Fruit fly (Drosophila melanogaster) whole organism, embryonic: ENCODE measurements around the gene CG18596.

Source experiments
- Awh ChIP-seq: fragments of 200-800 bp; sonication (Bioruptor generic); IDR thresholded peaks from 2 replicates; pipeline ENCODE4, ENCODE4 v1.3.6; 2022; ENCODE audit warnings: missing biosample characterization, missing genetic modification characterization
- BEAF-32 ChIP-seq: fragments of 200-800 bp; sonication (Bioruptor generic); optimal IDR thresholded peaks from 3 replicates; lab custom pipeline; 2017; ENCODE audit warnings: missing biosample characterization, missing genetic modification characterization, mild to moderate bottlenecking, moderate library complexity, missing genetic modification reagents
- Bgb ChIP-seq: fragments of 200-800 bp; sonication (Bioruptor generic); IDR thresholded peaks from 2 replicates; pipeline ENCODE4 v1.3.6; 2022; ENCODE audit warnings: missing biosample characterization, missing genetic modification characterization; ENCODE audit not compliant: partially characterized antibody
- BtbVII ChIP-seq: fragments of 200-800 bp; sonication (Bioruptor generic); optimal IDR thresholded peaks from 3 replicates; lab custom pipeline; 2017; ENCODE audit warnings: missing biosample characterization, mild to moderate bottlenecking, missing genetic modification characterization
- CG10209 ChIP-seq: fragments of 200-800 bp; sonication (Bioruptor generic); optimal IDR thresholded peaks from 3 replicates; lab custom pipeline; 2017; ENCODE audit warnings: missing biosample characterization, mild to moderate bottlenecking, missing genetic modification characterization, missing genetic modification reagents
- CG11085 ChIP-seq: fragments of 200-800 bp; sonication (Bioruptor generic); IDR thresholded peaks from 2 replicates; pipeline ENCODE4 v1.3.6; 2022; ENCODE audit warnings: missing biosample characterization, missing genetic modification characterization
- CG12391 ChIP-seq: fragments of 200-800 bp; sonication (Bioruptor generic); optimal IDR thresholded peaks from 3 replicates; lab custom pipeline; 2018; ENCODE audit warnings: missing biosample characterization, mild to moderate bottlenecking, missing genetic modification characterization, moderate library complexity
- CG14710 ChIP-seq: fragments of 200-800 bp; sonication (Bioruptor generic); optimal IDR thresholded peaks from 3 replicates; lab custom pipeline; 2019; ENCODE audit warnings: missing biosample characterization, mild to moderate bottlenecking, missing genetic modification characterization, moderate library complexity
- CG1603 ChIP-seq: fragments of 200-800 bp; sonication (Bioruptor generic); optimal IDR thresholded peaks from 2 replicates; lab custom pipeline; 2019; ENCODE audit warnings: missing biosample characterization, mild to moderate bottlenecking, missing genetic modification characterization, moderate library complexity
- CG2116 ChIP-seq: fragments of 200-800 bp; sonication (Bioruptor generic); optimal IDR thresholded peaks from 3 replicates; lab custom pipeline; 2018; ENCODE audit warnings: missing biosample characterization, mild to moderate bottlenecking, missing genetic modification characterization
- CG2712 ChIP-seq: fragments of 200-800 bp; optimal IDR thresholded peaks from 3 replicates; lab custom pipeline; 2019; ENCODE audit warnings: missing biosample characterization, mild to moderate bottlenecking, missing genetic modification characterization, moderate library complexity
- CG3407 ChIP-seq: fragments of 200-800 bp; sonication (Bioruptor generic); optimal IDR thresholded peaks from 2 replicates; lab custom pipeline; 2018; ENCODE audit warnings: missing biosample characterization, mild to moderate bottlenecking, missing genetic modification characterization
- CG4328 ChIP-seq: fragments of 200-800 bp; sonication (Bioruptor generic); optimal IDR thresholded peaks from 3 replicates; lab custom pipeline; 2017; ENCODE audit warnings: missing biosample characterization, missing genetic modification reagents, missing genetic modification characterization
- CG4707 ChIP-seq: fragments of 200-800 bp; sonication (Bioruptor generic); optimal IDR thresholded peaks from 2 replicates; lab custom pipeline; 2018; ENCODE audit warnings: missing biosample characterization, mild to moderate bottlenecking, missing genetic modification characterization, moderate library complexity
- CG6791 ChIP-seq: fragments of 200-800 bp; sonication (Bioruptor generic); IDR thresholded peaks from 3 replicates; pipeline ENCODE4 v1.3.6; 2022; ENCODE audit warnings: missing biosample characterization, missing genetic modification characterization; ENCODE audit not compliant: partially characterized antibody
- CG7372 ChIP-seq: fragments of 200-800 bp; sonication (Bioruptor generic); IDR thresholded peaks from 2 replicates; pipeline ENCODE4 v1.3.6; 2022; ENCODE audit warnings: missing biosample characterization, missing genetic modification characterization
- CG7556 ChIP-seq: fragments of 200-800 bp; sonication (Bioruptor generic); optimal IDR thresholded peaks from 2 replicates; lab custom pipeline; 2017; ENCODE audit warnings: missing biosample characterization, mild to moderate bottlenecking, missing genetic modification characterization
- CG7839 ChIP-seq: fragments of 200-800 bp; sonication (Bioruptor generic); optimal IDR thresholded peaks from 3 replicates; lab custom pipeline; 2018; ENCODE audit warnings: missing biosample characterization, mild to moderate bottlenecking, missing genetic modification characterization, moderate library complexity
- CG7963 ChIP-seq: fragments of 200-800 bp; sonication (Bioruptor generic); IDR thresholded peaks from 3 replicates; pipeline ENCODE4 v1.3.6; 2022; ENCODE audit warnings: missing biosample characterization, missing genetic modification characterization; ENCODE audit not compliant: partially characterized antibody
- CG8388 ChIP-seq: fragments of 200-800 bp; sonication (Bioruptor generic); optimal IDR thresholded peaks from 2 replicates; lab custom pipeline; 2019; ENCODE audit warnings: missing biosample characterization, mild to moderate bottlenecking, missing genetic modification characterization, moderate library complexity
- CG8765 ChIP-seq: fragments of 200-800 bp; sonication (Bioruptor generic); IDR thresholded peaks from 2 replicates; pipeline ENCODE4 v1.3.6; 2022; ENCODE audit warnings: missing biosample characterization, missing genetic modification characterization
- CG9437 ChIP-seq: fragments of 200-800 bp; sonication (Bioruptor generic); optimal IDR thresholded peaks from 2 replicates; lab custom pipeline; 2018; ENCODE audit warnings: missing biosample characterization, mild to moderate bottlenecking, missing genetic modification characterization
- Doc3 ChIP-seq: fragments of 200-800 bp; sonication (Bioruptor generic); IDR thresholded peaks from 3 replicates; pipeline ENCODE4 v1.3.6; 2022; ENCODE audit warnings: missing biosample characterization, missing genetic modification characterization; ENCODE audit not compliant: partially characterized antibody
- Dref ChIP-seq: fragments of 200-800 bp; sonication (Bioruptor generic); IDR thresholded peaks from 2 replicates; pipeline ENCODE4 v1.3.6; 2022; ENCODE audit warnings: missing biosample characterization, missing genetic modification characterization
- E2f2 ChIP-seq: fragments of 200-800 bp; sonication (Bioruptor generic); IDR thresholded peaks from 2 replicates; pipeline ENCODE4 v1.3.6; 2022; ENCODE audit warnings: missing biosample characterization, missing genetic modification characterization
- Gsc ChIP-seq: fragments of 200-800 bp; sonication (Bioruptor generic); IDR thresholded peaks from 2 replicates; pipeline ENCODE4 v1.3.6; 2022; ENCODE audit warnings: missing biosample characterization, missing genetic modification characterization
- HLH4C ChIP-seq: fragments of 200-800 bp; sonication (Bioruptor generic); IDR thresholded peaks from 3 replicates; pipeline ENCODE4 v1.3.6; 2022; ENCODE audit warnings: missing biosample characterization, missing genetic modification characterization; ENCODE audit not compliant: partially characterized antibody
- HmgZ ChIP-seq: fragments of 200-800 bp; sonication (Bioruptor generic); optimal IDR thresholded peaks from 2 replicates; lab custom pipeline; 2018; ENCODE audit warnings: missing biosample characterization, mild to moderate bottlenecking, missing genetic modification characterization
- MBD-R2 ChIP-seq: fragments of 200-800 bp; sonication (Bioruptor generic); IDR thresholded peaks from 2 replicates; pipeline ENCODE4 v1.3.6; 2022; ENCODE audit warnings: missing biosample characterization, missing genetic modification characterization
- NC2α ChIP-seq: fragments of 200-800 bp; sonication (Bioruptor generic); optimal IDR thresholded peaks from 2 replicates; lab custom pipeline; 2016; ENCODE audit warnings: missing biosample characterization, missing genetic modification characterization
- NfI ChIP-seq: fragments of 200-800 bp; sonication (Bioruptor generic); optimal IDR thresholded peaks from 3 replicates; lab custom pipeline; 2018; ENCODE audit warnings: missing biosample characterization, mild to moderate bottlenecking, missing genetic modification characterization, moderate library complexity
- Opbp ChIP-seq: fragments of 200-800 bp; sonication (Bioruptor generic); IDR thresholded peaks from 3 replicates; pipeline ENCODE4 v1.3.6; 2022; ENCODE audit warnings: missing biosample characterization, missing genetic modification characterization; ENCODE audit not compliant: partially characterized antibody
- Pdp1 ChIP-seq, 2 experiments: fragments of 200-800 bp; sonication (Bioruptor generic); optimal IDR thresholded peaks; 3 replicates each; lab custom pipeline; 2016; ENCODE audit warnings: missing biosample characterization in 2 of 2, missing genetic modification characterization in 2 of 2, mild to moderate bottlenecking in 1 of 2, moderate library complexity in 1 of 2
- amos ChIP-seq: fragments of 200-800 bp; sonication (Bioruptor generic); IDR thresholded peaks from 2 replicates; pipeline ENCODE4 v1.3.6; 2022; ENCODE audit warnings: missing biosample characterization, missing genetic modification characterization; ENCODE audit not compliant: partially characterized antibody
- ato ChIP-seq: fragments of 200-800 bp; sonication (Bioruptor generic); IDR thresholded peaks from 2 replicates; pipeline ENCODE4 v1.3.6; 2022; ENCODE audit warnings: missing biosample characterization, missing genetic modification characterization; ENCODE audit not compliant: partially characterized antibody
- btn ChIP-seq: fragments of 200-800 bp; sonication (Bioruptor generic); optimal IDR thresholded peaks from 2 replicates; lab custom pipeline; 2016; ENCODE audit warnings: missing biosample characterization, missing genetic modification characterization
- chinmo ChIP-seq: fragments of 200-800 bp; sonication (Bioruptor generic); IDR thresholded peaks from 4 replicates; pipeline ENCODE4 v1.3.6; 2022; ENCODE audit warnings: missing biosample characterization, missing genetic modification characterization; ENCODE audit not compliant: partially characterized antibody
- ci ChIP-seq: fragments of 200-800 bp; sonication (Bioruptor generic); IDR thresholded peaks from 3 replicates; pipeline ENCODE4 v1.3.6; 2022; ENCODE audit warnings: missing biosample characterization, missing genetic modification characterization
- fd64A ChIP-seq: fragments of 200-800 bp; sonication (Bioruptor generic); optimal IDR thresholded peaks from 3 replicates; lab custom pipeline; 2018; ENCODE audit warnings: missing biosample characterization, mild to moderate bottlenecking, missing genetic modification characterization
- hb ChIP-seq: fragments of 200-800 bp; sonication (Bioruptor generic); IDR thresholded peaks from 3 replicates; pipeline ENCODE4 v1.3.6; 2022; ENCODE audit warnings: missing biosample characterization, missing genetic modification characterization; ENCODE audit not compliant: partially characterized antibody
- maf-S ChIP-seq: fragments of 200-800 bp; sonication (Bioruptor generic); optimal IDR thresholded peaks from 2 replicates; lab custom pipeline; 2016; ENCODE audit warnings: missing biosample characterization, missing genetic modification characterization
- nerfin-2 ChIP-seq: fragments of 200-800 bp; sonication (Bioruptor generic); IDR thresholded peaks from 2 replicates; pipeline ENCODE4 v1.3.6; 2022; ENCODE audit warnings: missing biosample characterization, missing genetic modification characterization; ENCODE audit not compliant: partially characterized antibody
- pzg ChIP-seq: fragments of 200-800 bp; sonication (Bioruptor generic); optimal IDR thresholded peaks from 3 replicates; lab custom pipeline; 2018; ENCODE audit warnings: missing biosample characterization, mild to moderate bottlenecking, missing genetic modification characterization, moderate library complexity
- sima ChIP-seq: fragments of 200-800 bp; sonication (Bioruptor generic); optimal IDR thresholded peaks from 2 replicates; lab custom pipeline; 2016; ENCODE audit warnings: missing biosample characterization, missing genetic modification characterization
- stwl ChIP-seq: fragments of 200-800 bp; sonication (Bioruptor generic); optimal IDR thresholded peaks from 3 replicates; lab custom pipeline; 2018; ENCODE audit warnings: missing biosample characterization, mild to moderate bottlenecking, missing genetic modification characterization, moderate library complexity
- unc-4 ChIP-seq: fragments of 200-800 bp; sonication (Bioruptor generic); IDR thresholded peaks from 2 replicates; pipeline ENCODE4 v1.3.6; 2022; ENCODE audit warnings: missing biosample characterization, missing genetic modification characterization; ENCODE audit not compliant: partially characterized antibody
- vnd ChIP-seq: fragments of 200-800 bp; sonication (Bioruptor generic); IDR thresholded peaks from 3 replicates; pipeline ENCODE4 v1.3.6; 2022; ENCODE audit warnings: missing biosample characterization, missing genetic modification characterization; ENCODE audit not compliant: partially characterized antibody
- vvl ChIP-seq: fragments of 200-800 bp; sonication (Bioruptor generic); IDR thresholded peaks from 2 replicates; pipeline ENCODE4 v1.3.6; 2022; ENCODE audit warnings: missing biosample characterization, missing genetic modification characterization
- zen2 ChIP-seq: fragments of 200-800 bp; sonication (Bioruptor generic); IDR thresholded peaks from 3 replicates; pipeline ENCODE4 v1.3.6; 2022; ENCODE audit warnings: missing biosample characterization, missing genetic modification characterization; ENCODE audit not compliant: partially characterized antibody

The CG18596 gene

dm6 chr3R:22381077-22381476 is 5.4 kb downstream of the CG18596 start, which contains the start of gene CG43342:
Gene CG43342 (plus strand): TSS chr3R:22381340.
- TF ChIP-seq NfI (GFP tag; lab: Kevin White, UChicago) (no peak), fd64A (GFP tag; lab: Kevin White, UChicago) (no peak), stwl (tag; lab: Kevin White, UChicago) (peak; percentile 73), nerfin-2 (GFP tag; lab: Robert Waterston, UW) (peak; percentile 85), CG7963 (GFP tag; lab: Robert Waterston, UW) (peak; percentile 84), Opbp (GFP tag; lab: Robert Waterston, UW) (peak; percentile 80; the same call in 2 of the 3 replicates), CG8388 (GFP tag; lab: Kevin White, UChicago) (no peak), CG1603 (tag; lab: Kevin White, UChicago) (peak; percentile 37), Awh (GFP tag; lab: Robert Waterston, UW) (no peak), Gsc (GFP tag; lab: Robert Waterston, UW) (no peak), amos (peak; percentile 77), CG2116 (GFP tag; lab: Kevin White, UChicago) (peak; percentile 69), CG6791 (GFP tag; lab: Robert Waterston, UW) (peak; percentile 85), E2f2 (GFP tag; lab: Robert Waterston, UW) (peak; percentile 84), MBD-R2 (GFP tag; lab: Robert Waterston, UW) (peak; percentile 59), Dref (peak; percentile 83), CG12391 (tag; lab: Kevin White, UChicago) (no peak), CG4707 (GFP tag; lab: Kevin White, UChicago) (no peak), CG10209 (GFP tag; lab: Kevin White, UChicago) (no peak), pzg (GFP tag; lab: Kevin White, UChicago) (peak; percentile 40), ato (GFP tag; lab: Robert Waterston, UW) (peak; percentile 81), Bgb (GFP tag; lab: Robert Waterston, UW) (peak; percentile 85), sima (GFP tag; lab: Kevin White, UChicago) (no peak), vvl (GFP tag; lab: Robert Waterston, UW) (peak; percentile 17; the same call in 1 of the 2 replicates), chinmo (GFP tag; lab: Robert Waterston, UW) (peak; percentile 79; the same call in 1 of the 4 replicates), HmgZ (no peak), ci (GFP tag; lab: Robert Waterston, UW) (no peak), btn (no peak), BEAF-32 (GFP tag; lab: Kevin White, UChicago) (peak; percentile 72), BtbVII (GFP tag; lab: Kevin White, UChicago) (no peak), Doc3 (GFP tag; lab: Robert Waterston, UW) (peak; percentile 80), unc-4 (GFP tag; lab: Robert Waterston, UW) (peak; percentile 76), CG11085 (GFP tag; lab: Robert Waterston, UW) (no peak), maf-S (GFP tag; lab: Kevin White, UChicago) (no peak), CG4328 (GFP tag; lab: Kevin White, UChicago) (no peak), Pdp1 (GFP tag; optimal IDR thresholded peaks at IDR 0.05; lab: Kevin White, UChicago) (no peak), HLH4C (GFP tag; lab: Robert Waterston, UW) (peak; percentile 92), CG14710 (tag; lab: Kevin White, UChicago) (peak; percentile 9), CG3407 (GFP tag; lab: Kevin White, UChicago) (no peak), CG8765 (GFP tag; lab: Robert Waterston, UW) (no peak), CG7556 (GFP tag; lab: Kevin White, UChicago) (no peak), zen2 (GFP tag; lab: Robert Waterston, UW) (peak; percentile 88), vnd (peak; percentile 80), CG2712 (tag; lab: Kevin White, UChicago) (peak; percentile 46), CG7372 (GFP tag; lab: Robert Waterston, UW) (no peak), CG7839 (tag; lab: Kevin White, UChicago) (no peak), NC2α (GFP tag; lab: Kevin White, UChicago) (no peak), CG9437 (GFP tag; lab: Kevin White, UChicago) (no peak), hb (GFP tag; lab: Robert Waterston, UW) (peak; percentile 82)
